Worm (Caenorhabditis elegans): ENCODE results near the gene C08B6.2.

DNA sequence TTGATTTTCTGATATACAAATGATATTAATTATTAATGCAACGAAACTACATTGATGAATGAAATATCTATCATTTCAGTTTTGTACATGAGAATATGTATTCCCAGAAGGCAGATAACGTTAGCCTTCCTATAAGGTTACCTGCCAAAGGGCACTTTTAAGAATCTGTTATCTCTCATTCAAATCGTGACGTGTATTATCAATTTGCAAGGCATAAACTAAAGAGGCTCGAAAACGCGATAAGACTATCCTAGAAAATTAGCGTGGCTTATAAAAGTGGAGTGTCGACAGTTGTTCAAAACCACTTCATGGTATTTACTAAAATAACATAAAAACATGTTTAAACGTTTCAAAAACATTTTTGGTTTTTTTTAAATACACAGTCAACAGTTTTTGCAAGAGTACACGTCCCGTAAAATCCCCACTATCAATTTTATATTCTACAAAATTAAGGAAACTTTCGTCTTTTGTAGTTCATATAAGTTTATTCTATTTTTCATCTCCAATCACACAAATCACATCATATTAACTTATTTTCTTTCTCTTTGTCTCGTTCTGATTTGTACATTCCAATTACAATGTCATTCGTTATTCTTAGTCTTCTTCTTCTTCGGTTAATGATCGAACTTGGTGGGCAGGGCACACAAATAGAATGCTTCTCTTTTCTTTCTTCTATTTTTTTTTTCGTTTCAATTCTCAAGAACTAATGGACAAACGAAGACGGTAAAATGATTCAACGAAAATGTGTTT lies 19.5 kb downstream of the C08B6.2 start, which contains the start of gene C08B6.10:
- no peak for TF ChIP-seq nhr-237 (tag; optimal IDR thresholded peaks at IDR 0.05)
- TF ChIP-seq nhr-11 (tag; optimal IDR thresholded peaks at IDR 0.05): no peak
- TF ChIP-seq skn-1 (tag; optimal IDR thresholded peaks at IDR 0.05): no peak
- TF ChIP-seq R02D3.7 (tag; optimal IDR thresholded peaks at IDR 0.05): no peak
- no peak for TF ChIP-seq elt-3 (tag; optimal IDR thresholded peaks at IDR 0.05)
- no peak for TF ChIP-seq ZK546.5 (tag; optimal IDR thresholded peaks at IDR 0.05)
- no peak for TF ChIP-seq mdl-1 (tag; optimal IDR thresholded peaks at IDR 0.05)
- TF ChIP-seq zag-1 (tag; optimal IDR thresholded peaks at IDR 0.05): no peak
- no peak for TF ChIP-seq ztf-11 (tag; optimal IDR thresholded peaks at IDR 0.05)
- TF ChIP-seq Y55F3AM.14 (GFP tag; optimal IDR thresholded peaks at IDR 0.05): no peak

Data from whole organism, L2 larva.